Fruit fly (Drosophila melanogaster): ENCODE data around the gene Ctr1A.

The Ctr1A gene

dm6 chrX:6624006-6624745 lies 37.3 kb upstream of the Ctr1A start:
- peak; percentile 93 for TF ChIP-seq bab1 (GFP tag; optimal IDR thresholded peaks at IDR 0.05)
- no peak for TF ChIP-seq toe (GFP tag; optimal IDR thresholded peaks at IDR 0.05)

dm6 chrX:6624977-6625591 lies 36.4 kb upstream of the Ctr1A start:
- no peak for TF ChIP-seq Crg-1 (GFP tag; optimal IDR thresholded peaks at IDR 0.05)
- TF ChIP-seq CG7101 (tag; optimal IDR thresholded peaks at IDR 0.05) = no peak
- no peak for TF ChIP-seq Hr96 (GFP tag; optimal IDR thresholded peaks at IDR 0.05)
- no peak for TF ChIP-seq cnc (optimal IDR thresholded peaks at IDR 0.05)
- no peak for TF ChIP-seq toe (GFP tag; optimal IDR thresholded peaks at IDR 0.05)
- no peak for TF ChIP-seq bab1 (GFP tag; optimal IDR thresholded peaks at IDR 0.05)
- TF ChIP-seq cic (GFP tag; optimal IDR thresholded peaks at IDR 0.05) = no peak
- no peak for TF ChIP-seq pad (GFP tag; optimal IDR thresholded peaks at IDR 0.05)
- no peak for TF ChIP-seq Mnt (GFP tag; optimal IDR thresholded peaks at IDR 0.05)

dm6 chrX:6631885-6632284 lies 29.6 kb upstream of the Ctr1A start:
- no peak for TF ChIP-seq CG33017 (tag; optimal IDR thresholded peaks at IDR 0.05)
- TF ChIP-seq ovo (GFP tag; optimal IDR thresholded peaks at IDR 0.05) = no peak
- no peak for TF ChIP-seq CG14711 (tag; optimal IDR thresholded peaks at IDR 0.05)
- TF ChIP-seq CG12768 (GFP tag; optimal IDR thresholded peaks at IDR 0.05) = no peak
- TF ChIP-seq bab1 (GFP tag; optimal IDR thresholded peaks at IDR 0.05) = no peak
- no peak for TF ChIP-seq CG1620 (GFP tag; optimal IDR thresholded peaks at IDR 0.05)
- no peak for TF ChIP-seq toe (GFP tag; optimal IDR thresholded peaks at IDR 0.05)
- no peak for TF ChIP-seq cnc (optimal IDR thresholded peaks at IDR 0.05)
- no peak for TF ChIP-seq Crg-1 (GFP tag; optimal IDR thresholded peaks at IDR 0.05)
- TF ChIP-seq Mnt (GFP tag; optimal IDR thresholded peaks at IDR 0.05) = no peak
- no peak for TF ChIP-seq Clk (GFP tag; optimal IDR thresholded peaks at IDR 0.05)
- no peak for TF ChIP-seq Hr96 (GFP tag; optimal IDR thresholded peaks at IDR 0.05)
- TF ChIP-seq CG7101 (tag; optimal IDR thresholded peaks at IDR 0.05) = no peak
- no peak for TF ChIP-seq pad (GFP tag; optimal IDR thresholded peaks at IDR 0.05)
- TF ChIP-seq tj (GFP tag; optimal IDR thresholded peaks at IDR 0.05) = no peak
- no peak for TF ChIP-seq CG5204 (GFP tag; optimal IDR thresholded peaks at IDR 0.05)
- TF ChIP-seq CG7045 (GFP tag; optimal IDR thresholded peaks at IDR 0.05) = no peak
- TF ChIP-seq cic (GFP tag; optimal IDR thresholded peaks at IDR 0.05) = no peak

DNA sequence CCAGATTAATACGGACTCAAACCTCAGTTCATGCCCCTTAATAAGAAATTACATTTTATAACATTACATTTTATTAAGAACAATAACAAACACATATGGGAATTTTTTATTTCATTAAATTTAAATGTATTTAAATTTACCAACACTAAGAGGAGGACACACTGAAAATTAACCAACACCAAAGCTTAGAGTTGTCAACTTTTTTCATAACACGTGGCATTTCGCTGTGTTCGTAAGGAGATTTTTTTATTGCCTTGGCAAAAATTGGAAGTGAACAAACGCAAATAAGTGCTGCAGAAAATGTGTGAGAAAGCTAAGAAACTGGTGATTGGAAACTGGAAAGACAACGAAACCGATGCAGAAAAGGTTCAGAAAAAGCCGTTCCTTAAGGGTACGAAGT lies 27.8 kb upstream of the Ctr1A start, which contains the start of gene CG14443:
CG14443 (plus strand) TSS at position 301 of the 400 bp plus-strand sequence.
- no peak for TF ChIP-seq CG5204 (GFP tag; optimal IDR thresholded peaks at IDR 0.05)

DNA sequence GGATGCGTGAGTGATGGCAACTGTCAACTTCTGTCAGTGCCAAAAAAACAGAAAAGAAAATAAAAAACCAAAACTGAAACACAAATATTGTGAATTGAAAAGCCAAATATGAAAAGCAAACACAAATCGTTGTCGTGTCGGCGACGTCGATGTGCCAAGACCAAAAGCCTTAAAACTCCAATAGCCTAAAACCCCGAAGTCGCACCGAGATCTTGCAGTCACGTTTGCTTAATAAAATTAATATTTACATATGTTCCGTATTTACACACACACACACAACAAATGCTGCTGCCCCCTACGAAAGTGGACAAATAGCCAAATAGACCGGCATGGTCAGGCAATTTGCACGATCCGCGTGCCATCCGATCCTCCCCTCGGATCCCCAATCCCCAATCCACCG lies 23.3 kb upstream of the Ctr1A start:
- TF ChIP-seq CG1620 (GFP tag; optimal IDR thresholded peaks at IDR 0.05) = no peak
- no peak for TF ChIP-seq CG7101 (tag; optimal IDR thresholded peaks at IDR 0.05)
- no peak for TF ChIP-seq CG7045 (GFP tag; optimal IDR thresholded peaks at IDR 0.05)
- no peak for TF ChIP-seq CG33017 (tag; optimal IDR thresholded peaks at IDR 0.05)
- no peak for TF ChIP-seq bab1 (GFP tag; optimal IDR thresholded peaks at IDR 0.05)
- TF ChIP-seq pad (GFP tag; optimal IDR thresholded peaks at IDR 0.05) = no peak
- no peak for TF ChIP-seq Clk (GFP tag; optimal IDR thresholded peaks at IDR 0.05)
- no peak for TF ChIP-seq cic (GFP tag; optimal IDR thresholded peaks at IDR 0.05)
- no peak for TF ChIP-seq CG14711 (tag; optimal IDR thresholded peaks at IDR 0.05)
- TF ChIP-seq CG11617 (GFP tag; optimal IDR thresholded peaks at IDR 0.05) = no peak
- TF ChIP-seq Hr96 (GFP tag; optimal IDR thresholded peaks at IDR 0.05) = no peak

dm6 chrX:6641602-6642001 lies 19.8 kb upstream of the Ctr1A start:
- TF ChIP-seq toe (GFP tag; optimal IDR thresholded peaks at IDR 0.05) (no peak), Clk (GFP tag; optimal IDR thresholded peaks at IDR 0.05) (no peak), ovo (GFP tag; optimal IDR thresholded peaks at IDR 0.05) (no peak), Hr96 (GFP tag; optimal IDR thresholded peaks at IDR 0.05) (peak; percentile 47), kay (GFP tag; ENCODE audit: borderline replicate concordance) (no peak), CG33017 (tag; optimal IDR thresholded peaks at IDR 0.05) (no peak), Crg-1 (GFP tag; optimal IDR thresholded peaks at IDR 0.05) (no peak), bab1 (GFP tag; optimal IDR thresholded peaks at IDR 0.05) (peak; percentile 88), CG1620 (GFP tag; optimal IDR thresholded peaks at IDR 0.05) (peak; percentile 22), Mnt (GFP tag; optimal IDR thresholded peaks at IDR 0.05) (no peak), CG5204 (GFP tag; optimal IDR thresholded peaks at IDR 0.05) (peak; percentile 4), CG14711 (tag; optimal IDR thresholded peaks at IDR 0.05) (peak; percentile 57), cnc (optimal IDR thresholded peaks at IDR 0.05) (no peak), CG7101 (tag; optimal IDR thresholded peaks at IDR 0.05) (peak; percentile 72), cic (GFP tag; optimal IDR thresholded peaks at IDR 0.05) (no peak), tj (GFP tag; optimal IDR thresholded peaks at IDR 0.05) (no peak), CG12768 (GFP tag; optimal IDR thresholded peaks at IDR 0.05) (no peak), pad (GFP tag; optimal IDR thresholded peaks at IDR 0.05) (no peak), CG11617 (GFP tag; optimal IDR thresholded peaks at IDR 0.05) (peak; percentile 1), CG7045 (GFP tag; optimal IDR thresholded peaks at IDR 0.05) (no peak)

All from whole organism, adult.